Worm (Caenorhabditis elegans): ENCODE measurements around the gene Y110A2AL.9.

Y110A2AL.9 gene

ce11 chrII:2830144-2830543 is 36.3 kb downstream of the Y110A2AL.9 start:
- no peak for TF ChIP-seq somi-1 (GFP tag; optimal IDR thresholded peaks at IDR 0.05)
- TF ChIP-seq aptf-2 (GFP tag; conservative IDR thresholded peaks at IDR 0.05), result 0 out of 2 replicates have a peak, but pooled peaks have one; percentile 14
- no peak for TF ChIP-seq egl-44 (GFP tag; IDR thresholded peaks at IDR 0.05)
- no peak for TF ChIP-seq ztf-25 (GFP tag; IDR thresholded peaks at IDR 0.05)
- TF ChIP-seq mcd-1 (GFP tag; IDR thresholded peaks at IDR 0.05), result no peak

ce11 chrII:2829482-2829881 is 37.0 kb downstream of the Y110A2AL.9 start:
- no peak for TF ChIP-seq lsl-1 (GFP tag; optimal IDR thresholded peaks at IDR 0.05)
- TF ChIP-seq atf-7 (tag; optimal IDR thresholded peaks at IDR 0.05), result no peak
- TF ChIP-seq lin-54 (GFP tag; optimal IDR thresholded peaks at IDR 0.05), result no peak
- no peak for TF ChIP-seq hlh-26 (GFP tag; conservative IDR thresholded peaks at IDR 0.05)
- TF ChIP-seq rec-8 (tag; optimal IDR thresholded peaks at IDR 0.05), result no peak
- no peak for TF ChIP-seq ets-4 (GFP tag; optimal IDR thresholded peaks at IDR 0.05)
- TF ChIP-seq him-1 (tag; optimal IDR thresholded peaks at IDR 0.05), result no peak
- no peak for TF ChIP-seq bed-2 (GFP tag; IDR thresholded peaks at IDR 0.05)
- TF ChIP-seq nhr-90 (tag; optimal IDR thresholded peaks at IDR 0.05), result no peak
- TF ChIP-seq fkh-3 (tag; optimal IDR thresholded peaks at IDR 0.05), result no peak

ce11 chrII:2827859-2828403 is 38.5 kb downstream of the Y110A2AL.9 start, which contains the start of gene K12H6.8:
Gene K12H6.8, plus strand, starts transcription at chrII:2827896.
- TF ChIP-seq mcd-1 (GFP tag; IDR thresholded peaks at IDR 0.05), result 0 out of 2 replicates have a peak, but pooled peaks have one; percentile 40
- no peak for TF ChIP-seq hmg-20 (GFP tag; IDR thresholded peaks at IDR 0.05)
- no peak for TF ChIP-seq lag-1 (GFP tag; IDR thresholded peaks at IDR 0.05)
- TF ChIP-seq ceh-91 (GFP tag; IDR thresholded peaks at IDR 0.05), result no peak
- TF ChIP-seq egrh-3 (GFP tag; IDR thresholded peaks at IDR 0.05), result 0 out of 2 replicates have a peak, but pooled peaks have one; percentile 37
- 0 out of 2 replicates have a peak, but pooled peaks have one; percentile 27 for TF ChIP-seq B0336.3 (GFP tag; IDR thresholded peaks at IDR 0.05)
- peak; percentile 69 for TF ChIP-seq zfh-2 (GFP tag; conservative IDR thresholded peaks at IDR 0.05)
- peak; percentile 17 for TF ChIP-seq repo-1 (tag; optimal IDR thresholded peaks at IDR 0.05)
- TF ChIP-seq mes-4 (tag; optimal IDR thresholded peaks at IDR 0.05), result no peak
- TF ChIP-seq pha-4 (tag; optimal IDR thresholded peaks at IDR 0.05), result no peak

- TF ChIP-seq cebp-2 (GFP tag; IDR thresholded peaks at IDR 0.05) (no peak), ZK185.1 (tag; optimal IDR thresholded peaks at IDR 0.05; ENCODE audit: poor library complexity, severe bottlenecking) (no peak), aptf-3 (GFP tag; IDR thresholded peaks at IDR 0.05) (no peak), attf-5 (GFP tag; optimal IDR thresholded peaks at IDR 0.05) (no peak), hsf-1 (GFP tag; IDR thresholded peaks at IDR 0.05) (no peak), rpc-1 (optimal IDR thresholded peaks at IDR 0.05) (no peak), rpc-1 (tag; optimal IDR thresholded peaks at IDR 0.05) (no peak), sptf-2 (GFP tag; optimal IDR thresholded peaks at IDR 0.05) (no peak), let-607 (tag; optimal IDR thresholded peaks at IDR 0.05) (no peak), ceh-100 (GFP tag; IDR thresholded peaks at IDR 0.05) (no peak), F39B2.1 (GFP tag; IDR thresholded peaks at IDR 0.05) (no peak), lin-54 (GFP tag; optimal IDR thresholded peaks at IDR 0.05) (no peak)
These were observed 40.4 kb downstream of the Y110A2AL.9 start, which contains the start of gene K12H6.5 for ce11 chrII:2826073-2826472. Gene K12H6.5, minus strand, starts transcription at chrII:2826173.
